Worm (Caenorhabditis elegans) whole organism, late embryonic: ENCODE measurements around the gene ugt-39.

Source experiments
- C08G9.2 ChIP-seq: sonication (generic microtip); optimal IDR thresholded peaks from 2 replicates; lab custom pipeline; 2016; ENCODE audit warnings: mild to moderate bottlenecking, missing genetic modification characterization, moderate library complexity, missing compliant biosample characterization
- F13H6.1 ChIP-seq: sonication (generic microtip); optimal IDR thresholded peaks from 2 replicates; lab custom pipeline; 2016; ENCODE audit warnings: missing genetic modification characterization, missing compliant biosample characterization
- K02D7.2 ChIP-seq: sonication (generic microtip); optimal IDR thresholded peaks from 2 replicates; lab custom pipeline; 2017; ENCODE audit warnings: mild to moderate bottlenecking, missing genetic modification characterization, missing compliant biosample characterization
- T23F11.4 ChIP-seq: fragments of 200-800 bp; sonication (Bioruptor generic); optimal IDR thresholded peaks from 2 replicates; lab custom pipeline; 2018; ENCODE audit warnings: mild to moderate bottlenecking, missing genetic modification characterization, missing compliant biosample characterization
- Y22D7AL.16 ChIP-seq: sonication (generic microtip); optimal IDR thresholded peaks from 2 replicates; lab custom pipeline; 2016; ENCODE audit warnings: missing genetic modification characterization, missing compliant biosample characterization
- ahr-1 ChIP-seq: sonication (generic microtip); optimal IDR thresholded peaks from 2 replicates; lab custom pipeline; 2016; ENCODE audit warnings: missing genetic modification characterization, missing compliant biosample characterization
- ceh-18 ChIP-seq: sonication (generic microtip); optimal IDR thresholded peaks from 2 replicates; lab custom pipeline; 2016; ENCODE audit warnings: missing genetic modification characterization, missing compliant biosample characterization
- ceh-22 ChIP-seq: sonication (generic microtip); optimal IDR thresholded peaks from 2 replicates; lab custom pipeline; 2017; ENCODE audit warnings: missing biosample characterization, missing genetic modification characterization
- ceh-45 ChIP-seq: fragments of 200-800 bp; sonication (Bioruptor generic); IDR thresholded peaks from 2 replicates; pipeline ENCODE4 v1.3.6; 2022; ENCODE audit warnings: missing genetic modification reagents, missing genetic modification characterization, missing compliant biosample characterization
- ceh-48 ChIP-seq: sonication (generic microtip); optimal IDR thresholded peaks from 2 replicates; lab custom pipeline; 2016; ENCODE audit warnings: missing genetic modification characterization, inconsistent platforms, missing compliant biosample characterization
- che-1 ChIP-seq: sonication (generic microtip); optimal IDR thresholded peaks from 2 replicates; lab custom pipeline; 2016; ENCODE audit warnings: mild to moderate bottlenecking, missing genetic modification characterization, missing compliant biosample characterization
- elt-2 ChIP-seq: sonication (generic microtip); optimal IDR thresholded peaks from 2 replicates; lab custom pipeline; 2016; ENCODE audit warnings: missing genetic modification reagents, missing genetic modification characterization, missing compliant biosample characterization
- elt-4 ChIP-seq: sonication (generic microtip); optimal IDR thresholded peaks from 2 replicates; lab custom pipeline; 2016; ENCODE audit warnings: missing genetic modification characterization, missing compliant biosample characterization
- fax-1 ChIP-seq: sonication (generic microtip); optimal IDR thresholded peaks from 2 replicates; lab custom pipeline; 2016; ENCODE audit warnings: missing genotype, missing genetic modification characterization, missing compliant biosample characterization
- fkh-10 ChIP-seq: fragments of 150-350 bp; optimal IDR thresholded peaks from 2 replicates; lab custom pipeline; 2014; ENCODE audit warnings: missing biosample characterization, missing genetic modification reagents, missing genetic modification characterization
- gmeb-2 ChIP-seq: sonication (generic microtip); optimal IDR thresholded peaks from 2 replicates; lab custom pipeline; 2016; ENCODE audit warnings: missing genetic modification characterization, inconsistent platforms, missing compliant biosample characterization
- hlh-13 ChIP-seq: fragments of 200-800 bp; sonication (Bioruptor generic); optimal IDR thresholded peaks from 2 replicates; lab custom pipeline; 2018; ENCODE audit warnings: mild to moderate bottlenecking, missing genetic modification characterization, missing compliant biosample characterization
- hlh-15 ChIP-seq: sonication (generic microtip); optimal IDR thresholded peaks from 2 replicates; lab custom pipeline; 2016; ENCODE audit warnings: missing genetic modification characterization, missing compliant biosample characterization
- hlh-30 ChIP-seq: sonication (generic microtip); optimal IDR thresholded peaks from 2 replicates; lab custom pipeline; 2017; ENCODE audit warnings: antibody characterized with exemption, missing genetic modification characterization, missing compliant biosample characterization; ENCODE audit not compliant: insufficient read depth
- hlh-6 ChIP-seq: sonication (generic microtip); optimal IDR thresholded peaks from 2 replicates; lab custom pipeline; 2016; ENCODE audit warnings: missing genotype, missing genetic modification characterization, missing compliant biosample characterization
- hlh-8 ChIP-seq: sonication (generic microtip); optimal IDR thresholded peaks from 2 replicates; lab custom pipeline; 2016; ENCODE audit warnings: missing genotype, missing genetic modification characterization, missing compliant biosample characterization
- lin-11 ChIP-seq: fragments of 200-800 bp; sonication (Bioruptor generic); optimal IDR thresholded peaks from 2 replicates; lab custom pipeline; 2018; ENCODE audit warnings: mild to moderate bottlenecking, missing genetic modification characterization, missing compliant biosample characterization
- madf-2 ChIP-seq: sonication (generic microtip); optimal IDR thresholded peaks from 2 replicates; lab custom pipeline; 2017; ENCODE audit warnings: missing genetic modification characterization, missing compliant biosample characterization
- mec-3 ChIP-seq: sonication (generic microtip); optimal IDR thresholded peaks from 2 replicates; lab custom pipeline; 2016; ENCODE audit warnings: borderline replicate concordance, missing genetic modification characterization, missing compliant biosample characterization
- nhr-11 ChIP-seq: fragments of 150-350 bp; optimal IDR thresholded peaks from 2 replicates; lab custom pipeline; 2014; ENCODE audit warnings: missing biosample characterization, missing genetic modification characterization
- nhr-232 ChIP-seq: sonication (generic microtip); optimal IDR thresholded peaks from 2 replicates; lab custom pipeline; 2016; ENCODE audit warnings: missing genetic modification characterization, missing compliant biosample characterization
- odd-2 ChIP-seq: sonication (generic microtip); optimal IDR thresholded peaks from 2 replicates; lab custom pipeline; 2017; ENCODE audit warnings: antibody characterized with exemption, mild to moderate bottlenecking, missing genetic modification characterization, missing compliant biosample characterization
- pax-1 ChIP-seq: fragments of 150-350 bp; optimal IDR thresholded peaks from 2 replicates; lab custom pipeline; 2014; ENCODE audit warnings: missing biosample characterization, missing genetic modification characterization
- pha-4 ChIP-seq: fragments of 150-350 bp; optimal IDR thresholded peaks from 2 replicates; lab custom pipeline; 2018; ENCODE audit warnings: missing biosample characterization, missing genetic modification reagents, missing genetic modification characterization
- pros-1 ChIP-seq: fragments of 150-350 bp; optimal IDR thresholded peaks from 2 replicates; lab custom pipeline; 2014; ENCODE audit warnings: missing biosample characterization, missing genetic modification reagents, missing genetic modification characterization
- rnt-1 ChIP-seq: sonication (generic microtip); optimal IDR thresholded peaks from 2 replicates; lab custom pipeline; 2016; ENCODE audit warnings: missing genetic modification characterization, missing compliant biosample characterization
- unc-86 ChIP-seq: sonication (generic microtip); optimal IDR thresholded peaks from 2 replicates; lab custom pipeline; 2016; ENCODE audit warnings: missing genetic modification characterization, missing compliant biosample characterization
- zip-5 ChIP-seq: sonication (generic microtip); optimal IDR thresholded peaks from 2 replicates; lab custom pipeline; 2016; ENCODE audit warnings: missing genetic modification characterization, missing compliant biosample characterization
- ztf-16 ChIP-seq: sonication (generic microtip); optimal IDR thresholded peaks from 2 replicates; lab custom pipeline; 2017; ENCODE audit warnings: missing genetic modification characterization, missing compliant biosample characterization

Gene ugt-39

ce11 chrV:7150570-7150969 lies 6.4 kb upstream of the ugt-39 start, which contains the start of gene F10D2.8:
Gene F10D2.8 (minus strand): TSS chrV:7150714.
- TF ChIP-seq elt-2 (tag; lab: Kevin White, UChicago) (peak; percentile 90), unc-86 (tag; lab: Kevin White, UChicago) (no peak)
- TF ChIP-seq, all 69 proteins: peak for 1

ce11 chrV:7153046-7153445 lies 3.9 kb upstream of the ugt-39 start, which contains the start of gene fat-7:
Gene fat-7 (minus strand): TSS chrV:7153146.
- TF ChIP-seq mec-3 (tag; lab: Kevin White, UChicago) (no peak), hlh-30 (tag; lab: Kevin White, UChicago) (no peak), gmeb-2 (tag; lab: Kevin White, UChicago) (no peak), ahr-1 (no peak), F13H6.1 (tag; lab: Kevin White, UChicago) (no peak), ceh-18 (tag; lab: Kevin White, UChicago) (no peak), che-1 (no peak), elt-2 (tag; lab: Kevin White, UChicago) (no peak), zip-5 (tag; lab: Kevin White, UChicago) (no peak), hlh-8 (tag; lab: Kevin White, UChicago) (no peak), ceh-48 (no peak)

ce11 chrV:7156079-7156478 lies 863 bp upstream of the ugt-39 start, which contains the start of gene F10D2.10:
Gene F10D2.10 (minus strand): TSS chrV:7156179.
- TF ChIP-seq hlh-13 (GFP tag; lab: Kevin White, UChicago), result no peak

- no peak for TF ChIP-seq hlh-6
- TF ChIP-seq hlh-30 (tag; lab: Kevin White, UChicago), result no peak
- no peak for TF ChIP-seq gmeb-2 (tag; lab: Kevin White, UChicago)
- TF ChIP-seq elt-4 (tag; lab: Kevin White, UChicago), result no peak
- no peak for TF ChIP-seq ceh-48
- no peak for TF ChIP-seq rnt-1 (tag; lab: Kevin White, UChicago)
- no peak for TF ChIP-seq fax-1
- TF ChIP-seq pros-1 (tag; lab: Kevin White, UChicago), result no peak
- TF ChIP-seq F13H6.1 (tag; lab: Kevin White, UChicago), result no peak
- no peak for TF ChIP-seq pha-4 (tag; lab: Kevin White, UChicago)
- TF ChIP-seq lin-11 (tag; lab: Kevin White, UChicago), result no peak
- no peak for TF ChIP-seq nhr-11 (tag; lab: Kevin White, UChicago)
- TF ChIP-seq odd-2, result no peak
These were observed 2.4 kb downstream of the ugt-39 start, which contains the start of gene str-204 for ce11 chrV:7159391-7159790. Gene str-204 (plus strand): TSS chrV:7159691.

ce11 chrV:7163477-7164114 lies 6.7 kb downstream of the ugt-39 start, which contains the start of gene ugt-41:
Gene ugt-41 (minus strand): TSS chrV:7163595.
- TF ChIP-seq nhr-232 (tag; lab: Kevin White, UChicago) (no peak), ceh-45 (no peak), hlh-15 (no peak), pax-1 (tag; lab: Kevin White, UChicago) (no peak), ztf-16 (no peak), ceh-22 (tag; lab: Kevin White, UChicago) (no peak), fkh-10 (GFP tag; lab: Kevin White, UChicago) (no peak), C08G9.2 (tag; lab: Kevin White, UChicago) (no peak), F13H6.1 (tag; lab: Kevin White, UChicago) (no peak), madf-2 (tag; lab: Kevin White, UChicago) (no peak), ahr-1 (no peak)

ce11 chrV:7164210-7164609 lies 7.3 kb downstream of the ugt-39 start, which contains the start of gene srh-83:
Gene srh-83 (plus strand): TSS chrV:7164510.
- TF ChIP-seq ceh-45, result no peak
- no peak for TF ChIP-seq K02D7.2 (tag; lab: Kevin White, UChicago)
- TF ChIP-seq Y22D7AL.16, result no peak
- TF ChIP-seq fax-1, result no peak
- TF ChIP-seq T23F11.4 (GFP tag; lab: Kevin White, UChicago), result no peak
- no peak for TF ChIP-seq ahr-1
- TF ChIP-seq ceh-48, result no peak
